Worm (Caenorhabditis elegans) whole organism, young adult: ENCODE data around the gene gst-8.

ENCODE experiments used
- C17E4.6 ChIP-seq: fragments of 200-800 bp; sonication (Bioruptor generic); IDR thresholded peaks from 2 replicates; pipeline ENCODE4 v1.3.6; 2022; ENCODE audit warnings: missing genetic modification reagents, missing genetic modification characterization, missing compliant biosample characterization
- F10E7.11 ChIP-seq: sonication (generic microtip); optimal IDR thresholded peaks from 2 replicates; lab custom pipeline; 2017; ENCODE audit warnings: mild to moderate bottlenecking, missing genetic modification characterization, moderate library complexity, missing compliant biosample characterization
- F33H1.4 ChIP-seq: fragments of 200-800 bp; sonication (Bioruptor generic); IDR thresholded peaks from 2 replicates; pipeline ENCODE4 v1.3.6; 2022; ENCODE audit warnings: missing genetic modification reagents, missing genetic modification characterization, missing compliant biosample characterization
- F37B4.10 ChIP-seq: fragments of 200-800 bp; sonication (Bioruptor generic); IDR thresholded peaks from 2 replicates; pipeline ENCODE4 v1.3.6; 2022; ENCODE audit warnings: missing genetic modification characterization, missing compliant biosample characterization
- F49E8.2 ChIP-seq: sonication (generic microtip); optimal IDR thresholded peaks from 3 replicates; lab custom pipeline; 2017; ENCODE audit warnings: missing genetic modification characterization, mild to moderate bottlenecking, missing compliant biosample characterization, antibody characterized with exemption, moderate library complexity; ENCODE audit not compliant: insufficient read depth
- F57A8.1 ChIP-seq: fragments of 200-800 bp; sonication (Bioruptor generic); optimal IDR thresholded peaks from 2 replicates; lab custom pipeline; 2018; ENCODE audit warnings: mild to moderate bottlenecking, missing genetic modification characterization, moderate library complexity, missing compliant biosample characterization
- F57C9.4 ChIP-seq: sonication (generic microtip); optimal IDR thresholded peaks from 2 replicates; lab custom pipeline; 2017; ENCODE audit warnings: mild to moderate bottlenecking, missing genetic modification characterization, missing compliant biosample characterization
- K12H6.12 ChIP-seq: fragments of 200-800 bp; sonication (Bioruptor generic); optimal IDR thresholded peaks from 2 replicates; lab custom pipeline; 2018; ENCODE audit warnings: mild to moderate bottlenecking, missing genetic modification characterization, missing compliant biosample characterization
- ama-1 ChIP-seq, 3 experiments: fragments of 150-350 bp in 1 of 3; sonication (generic microtip) in 2 of 3; optimal IDR thresholded peaks; 2 replicates each; lab custom pipeline; 2014 to 2018; ENCODE audit warnings: missing biosample characterization in 2 of 3, missing genetic modification characterization in 2 of 3, missing genetic modification reagents in 2 of 3
- aptf-3 ChIP-seq: fragments of 200-800 bp; sonication (Bioruptor generic); IDR thresholded peaks from 2 replicates; pipeline ENCODE4 v1.3.6; 2022; ENCODE audit warnings: missing genetic modification characterization, missing compliant biosample characterization
- atf-7 ChIP-seq: sonication (generic microtip); optimal IDR thresholded peaks from 2 replicates; lab custom pipeline; 2017; ENCODE audit warnings: mild to moderate bottlenecking, missing genetic modification characterization, missing compliant biosample characterization
- attf-3 ChIP-seq: fragments of 200-800 bp; sonication (Bioruptor generic); conservative IDR thresholded peaks from 2 replicates; pipeline ENCODE4 v1.3.6; 2022; ENCODE audit warnings: missing genetic modification reagents, missing genetic modification characterization, missing compliant biosample characterization
- bed-1 ChIP-seq: fragments of 200-800 bp; sonication (Bioruptor generic); IDR thresholded peaks from 2 replicates; pipeline ENCODE4 v1.3.6; 2022; ENCODE audit warnings: missing genetic modification reagents, missing genetic modification characterization, missing compliant biosample characterization
- cebp-2 ChIP-seq: fragments of 200-800 bp; sonication (Bioruptor generic); IDR thresholded peaks from 2 replicates; pipeline ENCODE4 v1.3.6; 2022; ENCODE audit warnings: missing genetic modification characterization, missing compliant biosample characterization
- ceh-40 ChIP-seq: fragments of 200-800 bp; sonication (Bioruptor generic); IDR thresholded peaks from 2 replicates; pipeline ENCODE4 v1.3.6; 2022; ENCODE audit warnings: missing genetic modification characterization, missing compliant biosample characterization
- ceh-58 ChIP-seq: fragments of 200-800 bp; sonication (Bioruptor generic); IDR thresholded peaks from 2 replicates; pipeline ENCODE4 v1.3.6; 2022; ENCODE audit warnings: missing genetic modification characterization, missing compliant biosample characterization
- chd-7 ChIP-seq: sonication (generic microtip); optimal IDR thresholded peaks from 2 replicates; lab custom pipeline; 2016; ENCODE audit warnings: mild to moderate bottlenecking, missing genetic modification characterization, moderate library complexity, missing compliant biosample characterization
- die-1 ChIP-seq: sonication (generic microtip); optimal IDR thresholded peaks from 2 replicates; lab custom pipeline; 2016; ENCODE audit warnings: missing genotype, mild to moderate bottlenecking, missing genetic modification characterization, missing compliant biosample characterization
- egl-18 ChIP-seq: fragments of 200-800 bp; sonication (Bioruptor generic); IDR thresholded peaks from 2 replicates; pipeline ENCODE4 v1.3.6; 2022; ENCODE audit warnings: missing genetic modification reagents, missing genetic modification characterization, missing compliant biosample characterization
- egl-44 ChIP-seq: fragments of 200-800 bp; sonication (Bioruptor generic); IDR thresholded peaks from 2 replicates; pipeline ENCODE4 v1.3.6; 2022; ENCODE audit warnings: missing genetic modification reagents, missing genetic modification characterization, missing compliant biosample characterization
- egrh-3 ChIP-seq: fragments of 200-800 bp; sonication (Bioruptor generic); IDR thresholded peaks from 2 replicates; pipeline ENCODE4 v1.3.6; 2022; ENCODE audit warnings: missing genetic modification reagents, missing genetic modification characterization, missing compliant biosample characterization
- him-1 ChIP-seq: sonication (generic microtip); optimal IDR thresholded peaks from 2 replicates; lab custom pipeline; 2016; ENCODE audit warnings: missing genotype, missing genetic modification reagents, missing genetic modification characterization, missing compliant biosample characterization
- hlh-26 ChIP-seq: fragments of 200-800 bp; sonication (Bioruptor generic); conservative IDR thresholded peaks from 2 replicates; pipeline ENCODE4 v1.3.6; 2022; ENCODE audit warnings: missing genetic modification reagents, missing genetic modification characterization, missing compliant biosample characterization
- hmg-20 ChIP-seq: fragments of 200-800 bp; sonication (Bioruptor generic); IDR thresholded peaks from 2 replicates; pipeline ENCODE4 v1.3.6; 2022; ENCODE audit warnings: missing genetic modification reagents, missing genetic modification characterization, missing compliant biosample characterization
- hrde-1 ChIP-seq: sonication (generic microtip); optimal IDR thresholded peaks from 2 replicates; lab custom pipeline; 2016; ENCODE audit warnings: missing genetic modification characterization, mild to moderate bottlenecking, missing compliant biosample characterization, moderate library complexity, missing genotype, missing genetic modification reagents, borderline replicate concordance
- lag-1 ChIP-seq: fragments of 200-800 bp; sonication (Bioruptor generic); IDR thresholded peaks from 2 replicates; pipeline ENCODE4 v1.3.6; 2022; ENCODE audit warnings: missing genetic modification reagents, missing genetic modification characterization, missing compliant biosample characterization
- lsy-27 ChIP-seq: sonication (generic microtip); optimal IDR thresholded peaks from 2 replicates; lab custom pipeline; 2017; ENCODE audit warnings: missing genetic modification characterization, mild to moderate bottlenecking, missing compliant biosample characterization, antibody characterized with exemption, missing genotype, borderline replicate concordance; ENCODE audit not compliant: insufficient read depth
- madf-3 ChIP-seq: fragments of 200-800 bp; sonication (Bioruptor generic); IDR thresholded peaks from 2 replicates; pipeline ENCODE4 v1.3.6; 2022; ENCODE audit warnings: missing genetic modification reagents, missing genetic modification characterization, missing compliant biosample characterization
- madf-6 ChIP-seq: fragments of 200-800 bp; sonication (Bioruptor generic); IDR thresholded peaks from 2 replicates; pipeline ENCODE4 v1.3.6; 2022; ENCODE audit warnings: missing genetic modification reagents, missing genetic modification characterization, missing compliant biosample characterization
- madf-8 ChIP-seq: fragments of 200-800 bp; sonication (Bioruptor generic); conservative IDR thresholded peaks from 2 replicates; pipeline ENCODE4 v1.3.6; 2022; ENCODE audit warnings: missing genetic modification reagents, missing genetic modification characterization, missing compliant biosample characterization
- mes-4 ChIP-seq: sonication (generic microtip); optimal IDR thresholded peaks from 2 replicates; lab custom pipeline; 2016; ENCODE audit warnings: missing genotype, missing genetic modification characterization, missing compliant biosample characterization
- nfyb-1 ChIP-seq: fragments of 200-800 bp; sonication (Bioruptor generic); IDR thresholded peaks from 2 replicates; pipeline ENCODE4 v1.3.6; 2022; ENCODE audit warnings: missing genetic modification reagents, missing genetic modification characterization, missing compliant biosample characterization
- nhr-80 ChIP-seq: sonication (generic microtip); optimal IDR thresholded peaks from 2 replicates; lab custom pipeline; 2016; ENCODE audit warnings: missing genetic modification characterization, missing compliant biosample characterization
- pbrm-1 ChIP-seq: fragments of 200-800 bp; sonication (Bioruptor generic); IDR thresholded peaks from 2 replicates; pipeline ENCODE4 v1.3.6; 2022; ENCODE audit warnings: missing genetic modification reagents, missing genetic modification characterization, missing compliant biosample characterization
- rec-8 ChIP-seq, 2 experiments: sonication (generic microtip); optimal IDR thresholded peaks; 2 replicates each; lab custom pipeline; 2016; ENCODE audit warnings: mild to moderate bottlenecking in 2 of 2, missing genetic modification characterization in 2 of 2, missing genetic modification reagents in 2 of 2, missing genotype in 2 of 2, missing biosample characterization in 1 of 2, missing compliant biosample characterization in 1 of 2, moderate library complexity in 1 of 2
- rpc-1 ChIP-seq, 2 experiments: fragments of 150-350 bp in 1 of 2; sonication (generic microtip) in 1 of 2; optimal IDR thresholded peaks; 2 replicates each; lab custom pipeline; 2014 to 2018; ENCODE audit warnings: missing biosample characterization in 1 of 2, missing genetic modification characterization in 1 of 2, missing genetic modification reagents in 1 of 2, missing genotype in 1 of 2
- sdz-38 ChIP-seq: sonication (generic microtip); optimal IDR thresholded peaks from 2 replicates; lab custom pipeline; 2016; ENCODE audit warnings: missing genotype, missing genetic modification characterization, missing compliant biosample characterization
- sea-2 ChIP-seq: fragments of 200-800 bp; sonication (Bioruptor generic); IDR thresholded peaks from 2 replicates; pipeline ENCODE4 v1.3.6; 2022; ENCODE audit warnings: missing genetic modification characterization, missing compliant biosample characterization
- tbx-9 ChIP-seq: sonication (generic microtip); optimal IDR thresholded peaks from 2 replicates; lab custom pipeline; 2016; ENCODE audit warnings: borderline replicate concordance, missing genetic modification characterization, inconsistent platforms, missing compliant biosample characterization
- unc-130 ChIP-seq: sonication (generic microtip); optimal IDR thresholded peaks from 2 replicates; lab custom pipeline; 2016; ENCODE audit warnings: missing genetic modification reagents, missing genetic modification characterization, missing compliant biosample characterization
- unc-62 ChIP-seq: fragments of 150-350 bp; optimal IDR thresholded peaks from 2 replicates; lab custom pipeline; 2014; ENCODE audit warnings: missing biosample characterization, missing genetic modification reagents, missing genetic modification characterization
- xnd-1 ChIP-seq: sonication (generic microtip); optimal IDR thresholded peaks from 2 replicates; lab custom pipeline; 2016; ENCODE audit warnings: missing genotype, missing genetic modification reagents, missing genetic modification characterization, missing compliant biosample characterization
- zfh-2 ChIP-seq: fragments of 200-800 bp; sonication (Bioruptor generic); conservative IDR thresholded peaks from 2 replicates; pipeline ENCODE4 v1.3.6; 2022; ENCODE audit warnings: missing genetic modification reagents, missing genetic modification characterization, missing compliant biosample characterization
- zim-3 ChIP-seq: sonication (generic microtip); optimal IDR thresholded peaks from 2 replicates; lab custom pipeline; 2017; ENCODE audit warnings: mild to moderate bottlenecking, missing genetic modification characterization, moderate library complexity, missing compliant biosample characterization
- ztf-18 ChIP-seq: sonication (generic microtip); optimal IDR thresholded peaks from 2 replicates; lab custom pipeline; 2016; ENCODE audit warnings: missing genotype, mild to moderate bottlenecking, missing genetic modification characterization, missing compliant biosample characterization
- ztf-25 ChIP-seq: fragments of 200-800 bp; sonication (Bioruptor generic); IDR thresholded peaks from 2 replicates; pipeline ENCODE4 v1.3.6; 2022; ENCODE audit warnings: missing genetic modification reagents, missing genetic modification characterization, missing compliant biosample characterization
- ztf-3 ChIP-seq: fragments of 200-800 bp; sonication (Bioruptor generic); optimal IDR thresholded peaks from 2 replicates; lab custom pipeline; 2018; ENCODE audit warnings: mild to moderate bottlenecking, missing genetic modification characterization, missing compliant biosample characterization
- ztf-6 ChIP-seq: fragments of 200-800 bp; sonication (Bioruptor generic); IDR thresholded peaks from 2 replicates; pipeline ENCODE4 v1.3.6; 2022; ENCODE audit warnings: missing genetic modification reagents, missing genetic modification characterization, missing compliant biosample characterization

Gene gst-8

ce11 chrII:4851594-4852106 lies 31.9 kb upstream of the gst-8 start, which contains the start of gene dnj-9 (continued):
- TF ChIP-seq madf-6 (peak; percentile 95), sdz-38 (tag; lab: Kevin White, UChicago) (no peak), egrh-3 (GFP tag; lab: Robert Waterston, UW) (no peak), nfyb-1 (GFP tag; lab: Robert Waterston, UW) (peak; percentile 95), F57C9.4 (tag; lab: Kevin White, UChicago) (no peak), hrde-1 (tag; lab: Kevin White, UChicago) (peak; percentile 62), bed-1 (GFP tag; lab: Robert Waterston, UW) (no peak), rpc-1 (optimal IDR thresholded peaks at IDR 0.05; lab: Kevin White, UChicago) (no peak), rpc-1 (tag; optimal IDR thresholded peaks at IDR 0.05; lab: Kevin White, UChicago) (no peak), ama-1 (optimal IDR thresholded peaks at IDR 0.05; lab: Kevin White, UChicago) (no peak), ama-1 (GFP tag; optimal IDR thresholded peaks at IDR 0.05; lab: Kevin White, UChicago) (peak in 1 of 2 experiments; percentile 62), xnd-1 (tag; lab: Kevin White, UChicago) (peak; percentile 83), lsy-27 (tag; lab: Kevin White, UChicago) (no peak), C17E4.6 (GFP tag; lab: Robert Waterston, UW) (peak; percentile 88), unc-62 (no peak), ztf-18 (peak; percentile 99), egl-18 (GFP tag; lab: Robert Waterston, UW) (peak; percentile 72; the same call in 1 of the 2 replicates), nhr-80 (tag; lab: Kevin White, UChicago) (peak; percentile 64), die-1 (peak; percentile 53), F37B4.10 (GFP tag; lab: Robert Waterston, UW) (no peak), madf-8 (GFP tag; lab: Robert Waterston, UW) (peak; percentile 79), him-1 (peak; percentile 81), ceh-40 (GFP tag; lab: Robert Waterston, UW) (peak; percentile 51; the same call in 1 of the 2 replicates), ceh-58 (no peak), F33H1.4 (peak; percentile 84), pbrm-1 (GFP tag; lab: Robert Waterston, UW) (peak; percentile 91), mes-4 (peak; percentile 34), F10E7.11 (no peak), ztf-3 (GFP tag; lab: Kevin White, UChicago) (no peak), zfh-2 (GFP tag; lab: Robert Waterston, UW) (no peak), unc-130 (peak; percentile 75), zim-3 (no peak), lag-1 (GFP tag; lab: Robert Waterston, UW) (no peak), cebp-2 (no peak), ztf-6 (GFP tag; lab: Robert Waterston, UW) (no peak), aptf-3 (GFP tag; lab: Robert Waterston, UW) (no peak), atf-7 (tag; lab: Kevin White, UChicago) (peak; percentile 82), F57A8.1 (GFP tag; lab: Kevin White, UChicago) (peak; percentile 35), tbx-9 (tag; lab: Kevin White, UChicago) (no peak), hlh-26 (GFP tag; lab: Robert Waterston, UW) (no peak), egl-44 (GFP tag; lab: Robert Waterston, UW) (peak; percentile 82; the same call in 1 of the 2 replicates), F49E8.2 (tag; lab: Kevin White, UChicago) (peak; percentile 71), ztf-25 (GFP tag; lab: Robert Waterston, UW) (0 out of 2 replicates have a peak, but pooled peaks have one; percentile 41), hmg-20 (GFP tag; lab: Robert Waterston, UW) (peak; percentile 85), sea-2 (GFP tag; lab: Robert Waterston, UW) (no peak), attf-3 (peak; percentile 68), madf-3 (peak; percentile 92), chd-7 (tag; lab: Kevin White, UChicago) (peak; percentile 81), rec-8 (tag; optimal IDR thresholded peaks at IDR 0.05; lab: Kevin White, UChicago) (peak in 1 of 2 experiments; percentile 21), K12H6.12 (tag; lab: Kevin White, UChicago) (peak; percentile 71)
